Fruit fly (Drosophila melanogaster) Kc167 (cell line): ENCODE data around the gene CG8132.

Experiments used
- Myc ChIP-seq: fragments of >200 bp; optimal IDR thresholded peaks from 2 replicates; lab custom pipeline; 2017; ENCODE audit warnings: missing external identifiers
- Sin3A ChIP-seq: fragments of >200 bp; optimal IDR thresholded peaks from 2 replicates; lab custom pipeline; 2018; ENCODE audit warnings: missing external identifiers
- insv ChIP-seq: fragments of >200 bp; optimal IDR thresholded peaks from 3 replicates; lab custom pipeline; 2018; ENCODE audit warnings: missing external identifiers
- psq ChIP-seq: fragments of >200 bp; optimal IDR thresholded peaks from 2 replicates; lab custom pipeline; 2017; ENCODE audit warnings: missing external identifiers

- TF ChIP-seq psq (lab: Kevin White, UChicago) (no peak), Sin3A (lab: Kevin White, UChicago) (no peak), Myc (lab: Kevin White, UChicago) (no peak), insv (lab: Kevin White, UChicago) (no peak)
Measured at dm6 chr3R:9433774-9434173, 32.5 kb downstream of the CG8132 start.
